Fruit fly (Drosophila melanogaster) whole organism, pupa: ENCODE data around the gene lama.

Source experiments
- D1 ChIP-seq: fragments of 200-800 bp; sonication (Bioruptor generic); optimal IDR thresholded peaks from 2 replicates; lab custom pipeline; 2018; ENCODE audit warnings: missing biosample characterization, mild to moderate bottlenecking, missing genetic modification characterization, moderate library complexity
- Snoo ChIP-seq: fragments of 200-800 bp; sonication (Bioruptor generic); optimal IDR thresholded peaks from 3 replicates; lab custom pipeline; 2017; ENCODE audit warnings: missing biosample characterization, mild to moderate bottlenecking, missing genetic modification characterization, inconsistent platforms

- peak; percentile 54 for TF ChIP-seq D1
- no peak for TF ChIP-seq Snoo (tag; lab: Kevin White, UChicago)
Measured at dm6 chr3L:5356050-5356967, 586 bp upstream of the lama start.
